Worm (Caenorhabditis elegans) whole organism, L1 larva: ENCODE results near the gene C17H11.2.

Source experiments
- C04F5.9 ChIP-seq: sonication (generic microtip); optimal IDR thresholded peaks from 2 replicates; lab custom pipeline; 2016; ENCODE audit warnings: missing genetic modification characterization, missing compliant biosample characterization
- C16A3.4 ChIP-seq: fragments of 150-350 bp; optimal IDR thresholded peaks from 2 replicates; lab custom pipeline; 2014; ENCODE audit warnings: missing biosample characterization, missing genetic modification characterization
- C34B4.2 ChIP-seq: sonication (generic microtip); optimal IDR thresholded peaks from 2 replicates; lab custom pipeline; 2017; ENCODE audit warnings: mild to moderate bottlenecking, missing genetic modification characterization, missing compliant biosample characterization
- F16B12.6 ChIP-seq: fragments of 150-350 bp; optimal IDR thresholded peaks from 2 replicates; lab custom pipeline; 2014; ENCODE audit warnings: missing biosample characterization, missing genetic modification characterization
- aha-1 ChIP-seq: fragments of 150-350 bp; optimal IDR thresholded peaks from 2 replicates; lab custom pipeline; 2014; ENCODE audit warnings: missing biosample characterization, missing genetic modification characterization
- ama-1 ChIP-seq: fragments of 150-350 bp; optimal IDR thresholded peaks from 2 replicates; lab custom pipeline; 2014
- blmp-1 ChIP-seq: fragments of 150-350 bp; optimal IDR thresholded peaks from 2 replicates; lab custom pipeline; 2014; ENCODE audit warnings: missing biosample characterization, missing genetic modification characterization
- ceh-63 ChIP-seq: fragments of 200-800 bp; sonication (Bioruptor generic); optimal IDR thresholded peaks from 2 replicates; lab custom pipeline; 2018; ENCODE audit warnings: mild to moderate bottlenecking, missing genetic modification characterization, missing compliant biosample characterization
- ceh-8 ChIP-seq: fragments of 200-800 bp; sonication (Bioruptor generic); optimal IDR thresholded peaks from 2 replicates; lab custom pipeline; 2018; ENCODE audit warnings: mild to moderate bottlenecking, missing genetic modification characterization, moderate library complexity, missing compliant biosample characterization
- ceh-82 ChIP-seq, 3 experiments: fragments of 150-350 bp in 1 of 3; sonication (generic microtip) in 2 of 3; optimal IDR thresholded peaks; 2 replicates each; lab custom pipeline; 2014 to 2017; ENCODE audit warnings: missing biosample characterization in 3 of 3, missing genetic modification characterization in 3 of 3
- ceh-90 ChIP-seq: sonication (generic microtip); optimal IDR thresholded peaks from 2 replicates; lab custom pipeline; 2016; ENCODE audit warnings: missing genetic modification characterization, missing compliant biosample characterization
- ces-1 ChIP-seq: fragments of 150-350 bp; optimal IDR thresholded peaks from 2 replicates; lab custom pipeline; 2014; ENCODE audit warnings: missing biosample characterization, missing genetic modification reagents, missing genetic modification characterization
- dpl-1 ChIP-seq, 3 experiments: fragments of 150-350 bp in 2 of 3; sonication (generic microtip) in 1 of 3; optimal IDR thresholded peaks; 2 replicates each; lab custom pipeline; 2014 to 2017; ENCODE audit warnings: missing biosample characterization in 3 of 3, missing genetic modification characterization in 3 of 3, missing genetic modification reagents in 3 of 3
- efl-1 ChIP-seq, 4 experiments: fragments of 150-350 bp; optimal IDR thresholded peaks in 3 of 4; peaks in 1 of 4; 1 replicate in 1 of 4; 2 replicates in 3 of 4; lab custom pipeline; 2014; ENCODE audit warnings: missing biosample characterization in 2 of 4, missing genetic modification characterization in 2 of 4, missing genetic modification reagents in 2 of 4
- elt-2 ChIP-seq: sonication (generic microtip); optimal IDR thresholded peaks from 2 replicates; lab custom pipeline; 2016; ENCODE audit warnings: missing genetic modification characterization, mild to moderate bottlenecking, inconsistent platforms, missing compliant biosample characterization, missing genetic modification reagents
- fkh-4 ChIP-seq: sonication (generic microtip); optimal IDR thresholded peaks from 2 replicates; lab custom pipeline; 2016; ENCODE audit warnings: missing compliant biosample characterization, missing genetic modification characterization, borderline replicate concordance
- hlh-17 ChIP-seq: fragments of 200-800 bp; sonication (Bioruptor generic); optimal IDR thresholded peaks from 2 replicates; lab custom pipeline; 2018; ENCODE audit warnings: missing genetic modification characterization, mild to moderate bottlenecking, missing compliant biosample characterization, moderate library complexity, borderline replicate concordance
- lin-13 ChIP-seq: fragments of 150-350 bp; optimal IDR thresholded peaks from 2 replicates; lab custom pipeline; 2014; ENCODE audit warnings: missing biosample characterization, missing genetic modification reagents, missing genetic modification characterization
- lin-14 ChIP-seq: fragments of 200-800 bp; sonication (Bioruptor generic); optimal IDR thresholded peaks from 2 replicates; lab custom pipeline; 2018; ENCODE audit warnings: mild to moderate bottlenecking, missing genetic modification characterization, moderate library complexity, missing compliant biosample characterization
- lir-3 ChIP-seq: sonication (generic microtip); optimal IDR thresholded peaks from 2 replicates; lab custom pipeline; 2016; ENCODE audit warnings: mild to moderate bottlenecking, missing genetic modification characterization, moderate library complexity, missing compliant biosample characterization; ENCODE audit not compliant: poor library complexity
- mab-9 ChIP-seq: fragments of 200-800 bp; sonication (Bioruptor generic); IDR thresholded peaks from 2 replicates; pipeline ENCODE4 v1.3.6; 2022; ENCODE audit warnings: missing genetic modification reagents, missing genetic modification characterization, missing compliant biosample characterization
- mef-2 ChIP-seq: fragments of 150-350 bp; optimal IDR thresholded peaks from 2 replicates; lab custom pipeline; 2014; ENCODE audit warnings: missing biosample characterization, missing genetic modification characterization
- nhr-12 ChIP-seq: sonication (generic microtip); optimal IDR thresholded peaks from 2 replicates; lab custom pipeline; 2017; ENCODE audit warnings: missing biosample characterization, missing genetic modification characterization
- nhr-28 ChIP-seq: fragments of 150-350 bp; optimal IDR thresholded peaks from 2 replicates; lab custom pipeline; 2014; ENCODE audit warnings: missing biosample characterization, missing genetic modification characterization
- nhr-71 ChIP-seq: sonication (generic microtip); optimal IDR thresholded peaks from 2 replicates; lab custom pipeline; 2016; ENCODE audit warnings: mild to moderate bottlenecking, missing genetic modification characterization, moderate library complexity, missing compliant biosample characterization
- pax-3 ChIP-seq: fragments of 200-800 bp; sonication (Bioruptor generic); optimal IDR thresholded peaks from 2 replicates; lab custom pipeline; 2018; ENCODE audit warnings: mild to moderate bottlenecking, missing genetic modification characterization, moderate library complexity, missing compliant biosample characterization
- pqm-1 ChIP-seq: sonication (generic microtip); optimal IDR thresholded peaks from 3 replicates; lab custom pipeline; 2017; ENCODE audit warnings: missing biosample characterization, missing genetic modification characterization
- skn-1 ChIP-seq: fragments of 150-350 bp; optimal IDR thresholded peaks from 2 replicates; lab custom pipeline; 2014; ENCODE audit warnings: missing biosample characterization, missing genetic modification characterization
- sptf-1 ChIP-seq: fragments of 150-350 bp; optimal IDR thresholded peaks from 2 replicates; lab custom pipeline; 2014; ENCODE audit warnings: missing biosample characterization, missing genetic modification characterization
- unc-30 ChIP-seq: sonication (generic microtip); optimal IDR thresholded peaks from 2 replicates; lab custom pipeline; 2017; ENCODE audit warnings: missing biosample characterization, missing genetic modification characterization
- unc-62 ChIP-seq: fragments of 150-350 bp; optimal IDR thresholded peaks from 2 replicates; lab custom pipeline; 2014; ENCODE audit warnings: missing biosample characterization, missing genetic modification reagents, missing genetic modification characterization
- unc-86 ChIP-seq: sonication (generic microtip); optimal IDR thresholded peaks from 2 replicates; lab custom pipeline; 2016; ENCODE audit warnings: missing genetic modification characterization, missing compliant biosample characterization
- vab-15 ChIP-seq: sonication (generic microtip); optimal IDR thresholded peaks from 2 replicates; lab custom pipeline; 2017; ENCODE audit warnings: missing genotype, mild to moderate bottlenecking, missing genetic modification characterization, missing compliant biosample characterization
- zag-1 ChIP-seq: fragments of 150-350 bp; optimal IDR thresholded peaks from 2 replicates; lab custom pipeline; 2014; ENCODE audit warnings: missing biosample characterization, missing genetic modification characterization
- zip-4 ChIP-seq: fragments of 200-800 bp; sonication (Bioruptor generic); optimal IDR thresholded peaks from 2 replicates; lab custom pipeline; 2018; ENCODE audit warnings: mild to moderate bottlenecking, missing genetic modification characterization, moderate library complexity, missing compliant biosample characterization
- ztf-4 ChIP-seq: fragments of 150-350 bp; optimal IDR thresholded peaks from 2 replicates; lab custom pipeline; 2014; ENCODE audit warnings: missing biosample characterization, missing genetic modification characterization

Gene C17H11.2

DNA sequence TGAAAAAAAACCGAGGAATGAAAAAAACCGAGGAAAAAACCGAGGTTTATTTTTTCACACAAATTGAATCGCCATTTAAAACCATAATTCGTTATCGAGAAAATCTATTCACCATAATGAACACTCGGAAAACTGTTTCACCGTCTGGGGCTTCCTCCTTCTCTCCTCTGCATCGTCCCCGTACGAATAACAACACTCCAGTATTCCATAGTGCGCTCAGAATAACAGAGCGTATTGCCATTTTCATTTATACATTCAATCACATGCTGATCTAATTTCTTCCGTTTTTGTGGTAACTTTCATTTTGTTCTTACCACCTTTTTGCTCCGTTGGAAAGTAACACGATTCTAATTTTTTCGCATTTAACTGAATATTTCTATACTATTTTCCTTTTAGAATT is at the start of gene C17H11.2 (continued):
- TF ChIP-seq sptf-1 (tag; lab: Kevin White, UChicago) (no peak), lin-13 (no peak), ceh-8 (GFP tag; lab: Kevin White, UChicago) (no peak), unc-86 (tag; lab: Kevin White, UChicago) (no peak), pax-3 (tag; lab: Kevin White, UChicago) (no peak), aha-1 (tag; lab: Kevin White, UChicago) (no peak), ama-1 (lab: Kevin White, UChicago) (no peak), ceh-90 (tag; lab: Kevin White, UChicago) (no peak), unc-62 (GFP tag; lab: Kevin White, UChicago) (no peak), mab-9 (GFP tag; lab: Robert Waterston, UW) (no peak), C16A3.4 (peak; percentile 6), zag-1 (tag; lab: Kevin White, UChicago) (no peak)

DNA sequence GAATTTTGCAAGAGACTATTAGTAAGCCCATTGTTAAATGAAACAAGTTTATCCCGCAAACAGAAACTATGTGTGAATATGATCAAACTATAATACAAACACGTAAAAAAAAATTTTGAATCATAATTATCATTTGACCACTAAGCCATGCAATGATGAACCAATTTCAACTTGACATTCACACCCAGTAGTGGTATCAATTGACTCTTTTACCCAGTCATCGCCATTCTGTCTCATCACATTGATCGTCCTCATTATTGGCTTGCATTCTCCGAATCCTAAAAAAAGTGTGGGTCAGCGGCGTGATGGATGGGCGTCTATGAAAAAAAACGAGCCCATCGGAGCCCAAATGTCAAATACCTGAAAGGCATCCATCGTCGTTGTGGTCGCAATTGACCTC is 49.4 kb upstream of the C17H11.2 start:
- TF ChIP-seq ceh-82 (tag; optimal IDR thresholded peaks at IDR 0.05; lab: Kevin White, UChicago) (no peak), lir-3 (tag; lab: Kevin White, UChicago) (no peak), zip-4 (GFP tag; lab: Kevin White, UChicago) (no peak), hlh-17 (GFP tag; lab: Kevin White, UChicago) (no peak), ceh-90 (tag; lab: Kevin White, UChicago) (no peak), nhr-71 (tag; lab: Kevin White, UChicago) (no peak), pqm-1 (tag; lab: Kevin White, UChicago) (no peak), skn-1 (tag; lab: Kevin White, UChicago) (no peak), zag-1 (tag; lab: Kevin White, UChicago) (no peak), C34B4.2 (tag; lab: Kevin White, UChicago) (no peak), nhr-28 (tag; lab: Kevin White, UChicago) (no peak), blmp-1 (no peak), ztf-4 (no peak)
- TF ChIP-seq, all 84 proteins: peak for 0

DNA sequence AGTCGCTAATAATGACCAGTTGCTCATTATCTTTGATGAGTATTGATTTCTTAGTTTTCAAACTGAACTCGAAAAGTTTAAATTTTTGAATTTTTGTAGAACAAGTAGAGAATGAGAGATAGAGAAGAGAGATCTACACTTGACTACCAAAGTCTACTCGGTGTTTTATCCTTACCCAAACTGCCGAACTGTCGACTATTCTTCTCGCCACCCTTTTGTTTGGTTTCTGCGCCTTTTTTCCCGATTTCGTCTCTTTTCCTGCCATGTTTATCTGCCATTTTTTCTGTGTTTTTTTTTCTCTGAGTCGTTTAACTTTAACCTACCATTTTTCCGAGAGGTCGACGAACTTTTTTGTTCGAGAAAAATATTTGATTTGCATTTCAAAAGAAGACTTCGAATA is 46.5 kb upstream of the C17H11.2 start, which contains the start of gene C02B8.12:
TSS of gene C02B8.12 (minus strand) at position 175 of the 400 bp plus-strand sequence.
- no peak for TF ChIP-seq mab-9 (GFP tag; lab: Robert Waterston, UW)
- peak; percentile 15 for TF ChIP-seq lin-14

DNA sequence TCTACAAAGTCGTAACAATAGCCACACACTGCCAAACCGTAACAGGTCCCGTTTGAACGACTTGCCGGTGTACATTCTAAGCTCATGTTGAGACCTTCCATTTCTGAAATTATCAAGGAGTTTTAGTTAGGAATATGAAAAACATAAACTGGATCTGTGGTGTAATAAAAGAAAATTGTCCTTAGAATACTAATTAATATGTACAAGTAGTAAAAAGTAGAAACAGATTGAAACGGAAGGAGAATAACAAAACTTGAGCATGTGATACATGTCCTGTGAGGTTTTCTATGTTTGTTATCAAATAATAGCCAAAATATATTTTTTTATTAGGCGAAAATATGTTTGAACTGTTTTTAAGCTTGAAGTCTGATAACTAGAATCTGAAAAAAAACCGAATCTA is 40.2 kb upstream of the C17H11.2 start, which contains the start of gene frpr-1:
TSS of gene frpr-1 (minus strand) at position 101 of the 400 bp plus-strand sequence.
- TF ChIP-seq ces-1 (GFP tag; lab: Kevin White, UChicago) (no peak), fkh-4 (no peak), nhr-12 (tag; lab: Kevin White, UChicago) (no peak), ceh-63 (GFP tag; lab: Kevin White, UChicago) (no peak), C16A3.4 (no peak), vab-15 (tag; lab: Kevin White, UChicago) (no peak), mef-2 (tag; lab: Kevin White, UChicago) (no peak), C04F5.9 (tag; lab: Kevin White, UChicago) (no peak), lir-3 (tag; lab: Kevin White, UChicago) (no peak), pax-3 (tag; lab: Kevin White, UChicago) (no peak), elt-2 (tag; lab: Kevin White, UChicago) (no peak), pqm-1 (tag; lab: Kevin White, UChicago) (no peak), ama-1 (lab: Kevin White, UChicago) (no peak), unc-30 (no peak), efl-1 (optimal IDR thresholded peaks at IDR 0.05; lab: Kevin White, UChicago) (no peak), efl-1 (GFP tag; optimal IDR thresholded peaks at IDR 0.05 in 1 of 2; lab: Kevin White, UChicago) (no peak), dpl-1 (GFP tag; optimal IDR thresholded peaks at IDR 0.05; lab: Kevin White, UChicago) (no peak), aha-1 (tag; lab: Kevin White, UChicago) (no peak), F16B12.6 (no peak)
